Fruit fly (Drosophila melanogaster) whole organism, embryonic: ENCODE results near the gene CSN5.
A peak's percentile ranks its signal among the peaks of the same experiment; 100 is the strongest.

Source experiments
- Atf3 ChIP-seq: fragments of 200-800 bp; sonication (Bioruptor generic); optimal IDR thresholded peaks from 3 replicates; lab custom pipeline; 2016; ENCODE audit warnings: missing biosample characterization, missing genetic modification characterization
- Bteb2 ChIP-seq: fragments of 200-800 bp; sonication (Bioruptor generic); optimal IDR thresholded peaks from 2 replicates; lab custom pipeline; 2016; ENCODE audit warnings: missing biosample characterization, missing genetic modification characterization
- CG10462 ChIP-seq: fragments of 200-800 bp; sonication (Bioruptor generic); optimal IDR thresholded peaks from 2 replicates; lab custom pipeline; 2016; ENCODE audit warnings: missing biosample characterization, missing genetic modification characterization
- CG12219 ChIP-seq: fragments of 200-800 bp; sonication (Bioruptor generic); optimal IDR thresholded peaks from 3 replicates; lab custom pipeline; 2018; ENCODE audit warnings: missing biosample characterization, mild to moderate bottlenecking, missing genetic modification characterization
- CG12769 ChIP-seq: fragments of 200-800 bp; sonication (Bioruptor generic); optimal IDR thresholded peaks from 2 replicates; lab custom pipeline; 2019; ENCODE audit warnings: missing biosample characterization, mild to moderate bottlenecking, missing genetic modification characterization, moderate library complexity
- CG13775 ChIP-seq: fragments of 200-800 bp; sonication (Bioruptor generic); optimal IDR thresholded peaks from 3 replicates; lab custom pipeline; 2017; ENCODE audit warnings: missing biosample characterization, mild to moderate bottlenecking, missing genetic modification characterization
- CG14014 ChIP-seq: fragments of 200-800 bp; sonication (Bioruptor generic); IDR thresholded peaks from 2 replicates; pipeline ENCODE4 v1.3.6; 2022; ENCODE audit warnings: missing biosample characterization, missing genetic modification characterization
- CG1529 ChIP-seq: fragments of 200-800 bp; sonication (Bioruptor generic); optimal IDR thresholded peaks from 3 replicates; lab custom pipeline; 2018; ENCODE audit warnings: missing biosample characterization, missing genetic modification characterization
- CG15696 ChIP-seq: fragments of 200-800 bp; sonication (Bioruptor generic); optimal IDR thresholded peaks from 2 replicates; lab custom pipeline; 2019; ENCODE audit warnings: missing biosample characterization, mild to moderate bottlenecking, missing genetic modification characterization, moderate library complexity
- CG17359 ChIP-seq: fragments of 200-800 bp; sonication (Bioruptor generic); optimal IDR thresholded peaks from 3 replicates; lab custom pipeline; 2018; ENCODE audit warnings: missing biosample characterization, mild to moderate bottlenecking, missing genetic modification characterization, moderate library complexity
- CG2129 ChIP-seq: fragments of 200-800 bp; sonication (Bioruptor generic); IDR thresholded peaks from 2 replicates; pipeline ENCODE4 v1.3.6; 2022; ENCODE audit warnings: missing biosample characterization, missing genetic modification characterization; ENCODE audit not compliant: partially characterized antibody
- CG31388 ChIP-seq: fragments of 200-800 bp; sonication (Bioruptor generic); optimal IDR thresholded peaks from 2 replicates; lab custom pipeline; 2016; ENCODE audit warnings: missing biosample characterization, missing genetic modification characterization
- CG3281 ChIP-seq: fragments of 200-800 bp; sonication (Bioruptor generic); optimal IDR thresholded peaks from 3 replicates; lab custom pipeline; 2017; ENCODE audit warnings: missing biosample characterization, mild to moderate bottlenecking, missing genetic modification characterization
- CG42726 ChIP-seq: fragments of 200-800 bp; sonication (Bioruptor generic); IDR thresholded peaks from 2 replicates; pipeline ENCODE4 v1.3.6; 2022; ENCODE audit warnings: missing biosample characterization, missing genetic modification characterization; ENCODE audit not compliant: partially characterized antibody
- CG4404 ChIP-seq: fragments of 200-800 bp; sonication (Bioruptor generic); IDR thresholded peaks from 2 replicates; pipeline ENCODE4 v1.3.6; 2022; ENCODE audit warnings: missing biosample characterization, missing genetic modification characterization
- CG4617 ChIP-seq: fragments of 200-800 bp; sonication (Bioruptor generic); optimal IDR thresholded peaks from 3 replicates; lab custom pipeline; 2016; ENCODE audit warnings: missing biosample characterization, missing genetic modification characterization, borderline replicate concordance
- CG6254 ChIP-seq: fragments of 200-800 bp; sonication (Bioruptor generic); optimal IDR thresholded peaks from 3 replicates; lab custom pipeline; 2017; ENCODE audit warnings: mild to moderate bottlenecking, missing biosample characterization, missing genetic modification reagents, missing genetic modification characterization
- CG7357 ChIP-seq: fragments of 200-800 bp; sonication (Bioruptor generic); IDR thresholded peaks from 3 replicates; pipeline ENCODE4 v1.3.6; 2022; ENCODE audit warnings: missing biosample characterization, missing genetic modification characterization
- CG7839 ChIP-seq: fragments of 200-800 bp; sonication (Bioruptor generic); optimal IDR thresholded peaks from 3 replicates; lab custom pipeline; 2018; ENCODE audit warnings: missing biosample characterization, mild to moderate bottlenecking, missing genetic modification characterization, moderate library complexity
- CG8089 ChIP-seq: fragments of 200-800 bp; sonication (Bioruptor generic); optimal IDR thresholded peaks from 3 replicates; lab custom pipeline; 2016; ENCODE audit warnings: missing biosample characterization, missing genetic modification characterization
- Dad ChIP-seq: fragments of 200-800 bp; sonication (Bioruptor generic); optimal IDR thresholded peaks from 3 replicates; lab custom pipeline; 2016; ENCODE audit warnings: missing biosample characterization, missing genetic modification characterization
- Dek ChIP-seq: fragments of 200-800 bp; sonication (Bioruptor generic); optimal IDR thresholded peaks from 3 replicates; lab custom pipeline; 2019; ENCODE audit warnings: missing biosample characterization, mild to moderate bottlenecking, missing genetic modification characterization, moderate library complexity
- Dll ChIP-seq: fragments of 200-800 bp; sonication (Bioruptor generic); IDR thresholded peaks from 4 replicates; pipeline ENCODE4 v1.3.6; 2022; ENCODE audit warnings: missing biosample characterization, missing genetic modification characterization; ENCODE audit not compliant: partially characterized antibody
- E2f1 ChIP-seq: fragments of 200-800 bp; sonication (Bioruptor generic); IDR thresholded peaks from 2 replicates; pipeline ENCODE4 v1.3.6; 2022; ENCODE audit warnings: missing biosample characterization, missing genetic modification characterization
- HLH3B ChIP-seq: fragments of 200-800 bp; sonication (Bioruptor generic); IDR thresholded peaks from 2 replicates; pipeline ENCODE4 v1.3.6; 2022; ENCODE audit warnings: missing biosample characterization, missing genetic modification characterization
- Hand ChIP-seq: fragments of 200-800 bp; sonication (Bioruptor generic); optimal IDR thresholded peaks from 2 replicates; lab custom pipeline; 2017; ENCODE audit warnings: mild to moderate bottlenecking, missing biosample characterization, missing genetic modification reagents, missing genetic modification characterization
- Hey ChIP-seq: fragments of 200-800 bp; sonication (Bioruptor generic); optimal IDR thresholded peaks from 3 replicates; lab custom pipeline; 2018; ENCODE audit warnings: missing biosample characterization, mild to moderate bottlenecking, missing genetic modification characterization
- Hr39 ChIP-seq: fragments of >200 bp; optimal IDR thresholded peaks from 2 replicates; lab custom pipeline; 2017
- Lim3 ChIP-seq: fragments of 200-800 bp; sonication (Bioruptor generic); IDR thresholded peaks from 2 replicates; pipeline ENCODE4 v1.3.6; 2022; ENCODE audit warnings: missing biosample characterization, missing genetic modification characterization
- MBD-R2 ChIP-seq: fragments of 200-800 bp; sonication (Bioruptor generic); IDR thresholded peaks from 2 replicates; pipeline ENCODE4 v1.3.6; 2022; ENCODE audit warnings: missing biosample characterization, missing genetic modification characterization
- Opbp ChIP-seq: fragments of 200-800 bp; sonication (Bioruptor generic); IDR thresholded peaks from 3 replicates; pipeline ENCODE4 v1.3.6; 2022; ENCODE audit warnings: missing biosample characterization, missing genetic modification characterization; ENCODE audit not compliant: partially characterized antibody
- PHDP ChIP-seq: fragments of 200-800 bp; sonication (Bioruptor generic); optimal IDR thresholded peaks from 3 replicates; lab custom pipeline; 2018; ENCODE audit warnings: missing biosample characterization, mild to moderate bottlenecking, missing genetic modification characterization, moderate library complexity
- YL-1 ChIP-seq: fragments of 200-800 bp; sonication (Bioruptor generic); optimal IDR thresholded peaks from 3 replicates; lab custom pipeline; 2017; ENCODE audit warnings: missing biosample characterization, mild to moderate bottlenecking, missing genetic modification characterization
- bbx ChIP-seq: fragments of 200-800 bp; sonication (Bioruptor generic); IDR thresholded peaks from 2 replicates; pipeline ENCODE4 v1.3.6; 2022; ENCODE audit warnings: missing biosample characterization, missing genetic modification characterization; ENCODE audit not compliant: partially characterized antibody
- bsh ChIP-seq, 2 experiments: fragments of 200-800 bp; sonication (Bioruptor generic); optimal IDR thresholded peaks; 2 replicates each; lab custom pipeline; 2017 to 2018; ENCODE audit warnings: mild to moderate bottlenecking in 2 of 2, missing biosample characterization in 2 of 2, missing genetic modification characterization in 2 of 2, moderate library complexity in 1 of 2
- disco-r ChIP-seq: fragments of 200-800 bp; sonication (Bioruptor generic); optimal IDR thresholded peaks from 2 replicates; lab custom pipeline; 2016; ENCODE audit warnings: missing biosample characterization, missing genetic modification characterization
- en ChIP-seq: fragments of 200-800 bp; sonication (Bioruptor generic); optimal IDR thresholded peaks from 2 replicates; lab custom pipeline; 2016; ENCODE audit warnings: missing biosample characterization, missing genetic modification characterization
- eyg ChIP-seq: fragments of 200-800 bp; sonication (Bioruptor generic); optimal IDR thresholded peaks from 3 replicates; lab custom pipeline; 2016; ENCODE audit warnings: missing biosample characterization, missing genetic modification characterization
- fru ChIP-seq: fragments of >200 bp; optimal IDR thresholded peaks from 2 replicates; lab custom pipeline; 2017
- ftz-f1 ChIP-seq: fragments of 200-800 bp; sonication (Bioruptor generic); optimal IDR thresholded peaks from 2 replicates; lab custom pipeline; 2016; ENCODE audit warnings: missing biosample characterization, missing genetic modification characterization
- gro ChIP-seq: fragments of 200-800 bp; sonication (Bioruptor generic); optimal IDR thresholded peaks from 2 replicates; lab custom pipeline; 2016; ENCODE audit warnings: missing biosample characterization, missing genetic modification characterization
- hbn ChIP-seq: fragments of 200-800 bp; sonication (Bioruptor generic); IDR thresholded peaks from 2 replicates; pipeline ENCODE4 v1.3.6; 2022; ENCODE audit warnings: missing biosample characterization, missing genetic modification characterization; ENCODE audit not compliant: partially characterized antibody
- ind ChIP-seq: fragments of 200-800 bp; sonication (Bioruptor generic); optimal IDR thresholded peaks from 3 replicates; lab custom pipeline; 2016; ENCODE audit warnings: missing biosample characterization, missing genetic modification characterization
- knrl ChIP-seq: fragments of 200-800 bp; sonication (Bioruptor generic); IDR thresholded peaks from 3 replicates; pipeline ENCODE4 v1.3.6; 2022; ENCODE audit warnings: missing biosample characterization, missing genetic modification characterization; ENCODE audit not compliant: partially characterized antibody
- lbe ChIP-seq: fragments of 200-800 bp; sonication (Bioruptor generic); optimal IDR thresholded peaks from 2 replicates; lab custom pipeline; 2016; ENCODE audit warnings: missing biosample characterization, mild to moderate bottlenecking, missing genetic modification characterization
- lilli ChIP-seq: fragments of 200-800 bp; sonication (Bioruptor generic); optimal IDR thresholded peaks from 3 replicates; lab custom pipeline; 2016; ENCODE audit warnings: missing biosample characterization, missing genetic modification characterization
- org-1 ChIP-seq: fragments of 200-800 bp; sonication (Bioruptor generic); optimal IDR thresholded peaks from 2 replicates; lab custom pipeline; 2017; ENCODE audit warnings: missing biosample characterization, missing genetic modification characterization
- sd ChIP-seq: fragments of 200-800 bp; sonication (Bioruptor generic); optimal IDR thresholded peaks from 3 replicates; lab custom pipeline; 2018; ENCODE audit warnings: missing biosample characterization, mild to moderate bottlenecking, missing genetic modification characterization, moderate library complexity
- slp2 ChIP-seq: fragments of 200-800 bp; sonication (Bioruptor generic); optimal IDR thresholded peaks from 2 replicates; lab custom pipeline; 2016; ENCODE audit warnings: missing biosample characterization, missing genetic modification characterization
- tin ChIP-seq: fragments of 200-800 bp; sonication (Bioruptor generic); optimal IDR thresholded peaks from 3 replicates; lab custom pipeline; 2016; ENCODE audit warnings: missing biosample characterization, missing genetic modification characterization
- wor ChIP-seq: fragments of 200-800 bp; sonication (Bioruptor generic); IDR thresholded peaks from 2 replicates; pipeline ENCODE4 v1.3.6; 2022; ENCODE audit warnings: missing biosample characterization, missing genetic modification characterization
- zfh1 ChIP-seq: fragments of 200-800 bp; sonication (Bioruptor generic); IDR thresholded peaks from 3 replicates; pipeline ENCODE4 v1.3.6; 2022; ENCODE audit warnings: missing biosample characterization, missing genetic modification characterization

The CSN5 gene

dm6 chr3R:16455875-16456274, 14.0 kb upstream of the CSN5 start, which contains the start of gene CG14883 (continued):
- TF ChIP-seq gro (GFP tag; lab: Kevin White, UChicago) = no peak
- TF ChIP-seq CG7839 = no peak
- TF ChIP-seq CG8089 (GFP tag; lab: Kevin White, UChicago) = no peak
- TF ChIP-seq Hey (tag; lab: Kevin White, UChicago) = no peak
- no peak for TF ChIP-seq fru (lab: Kevin White, UChicago)
- no peak for TF ChIP-seq CG4404
- TF ChIP-seq CG2129 = no peak
- no peak for TF ChIP-seq CG12769
- TF ChIP-seq CG10462 (GFP tag; lab: Kevin White, UChicago) = no peak
- TF ChIP-seq Opbp (GFP tag; lab: Robert Waterston, UW) = peak; percentile 54; the same call in 1 of the 3 replicates
- TF ChIP-seq CG6254 (GFP tag; lab: Kevin White, UChicago) = no peak
- TF ChIP-seq PHDP (tag; lab: Kevin White, UChicago) = no peak
- no peak for TF ChIP-seq CG13775
- no peak for TF ChIP-seq zfh1 (GFP tag; lab: Robert Waterston, UW)
- no peak for TF ChIP-seq CG7357 (GFP tag; lab: Robert Waterston, UW)
- no peak for TF ChIP-seq Bteb2 (GFP tag; lab: Kevin White, UChicago)
- no peak for TF ChIP-seq CG31388
- peak; percentile 54 for TF ChIP-seq MBD-R2 (GFP tag; lab: Robert Waterston, UW)
- no peak for TF ChIP-seq Hr39 (lab: Kevin White, UChicago)
- TF ChIP-seq E2f1 (GFP tag; lab: Robert Waterston, UW) = no peak
- 0 out of 3 replicates have a peak, but pooled peaks have one; percentile 17 for TF ChIP-seq knrl (GFP tag; lab: Robert Waterston, UW)
- peak; percentile 26 for TF ChIP-seq YL-1 (GFP tag; lab: Kevin White, UChicago)
- no peak for TF ChIP-seq tin (GFP tag; lab: Kevin White, UChicago)
- no peak for TF ChIP-seq lilli
- no peak for TF ChIP-seq slp2
- TF ChIP-seq CG17359 (tag; lab: Kevin White, UChicago) = no peak
- no peak for TF ChIP-seq lbe (GFP tag; lab: Kevin White, UChicago)
- no peak for TF ChIP-seq sd (tag; lab: Kevin White, UChicago)
- TF ChIP-seq Lim3 (GFP tag; lab: Robert Waterston, UW) = no peak
- TF ChIP-seq CG1529 (GFP tag; lab: Kevin White, UChicago) = no peak
- TF ChIP-seq CG15696 (tag; lab: Kevin White, UChicago) = no peak
- no peak for TF ChIP-seq eyg (GFP tag; lab: Kevin White, UChicago)
- no peak for TF ChIP-seq en (GFP tag; lab: Kevin White, UChicago)
- no peak for TF ChIP-seq Hand (GFP tag; lab: Kevin White, UChicago)
- no peak for TF ChIP-seq bsh (GFP tag; optimal IDR thresholded peaks at IDR 0.05; lab: Kevin White, UChicago)
- no peak for TF ChIP-seq CG12219
- TF ChIP-seq Atf3 (GFP tag; lab: Kevin White, UChicago) = no peak
- no peak for TF ChIP-seq Dad (GFP tag; lab: Kevin White, UChicago)
- TF ChIP-seq CG42726 (GFP tag; lab: Robert Waterston, UW) = no peak
- TF ChIP-seq bbx (GFP tag; lab: Robert Waterston, UW) = peak; percentile 65; the same call in 1 of the 2 replicates
- TF ChIP-seq org-1 (GFP tag; lab: Kevin White, UChicago) = no peak
- no peak for TF ChIP-seq ind (GFP tag; lab: Kevin White, UChicago)
- TF ChIP-seq wor (GFP tag; lab: Robert Waterston, UW) = no peak
- TF ChIP-seq disco-r (GFP tag; lab: Kevin White, UChicago) = no peak
- TF ChIP-seq hbn (GFP tag; lab: Robert Waterston, UW) = peak; percentile 34; the same call in 1 of the 2 replicates
- TF ChIP-seq CG4617 (GFP tag; lab: Kevin White, UChicago) = peak; percentile 27
- TF ChIP-seq CG3281 (GFP tag; lab: Kevin White, UChicago) = no peak
- peak; percentile 58; the same call in 2 of the 4 replicates for TF ChIP-seq Dll (GFP tag; lab: Robert Waterston, UW)
- TF ChIP-seq CG14014 (GFP tag; lab: Robert Waterston, UW) = no peak
- no peak for TF ChIP-seq ftz-f1 (GFP tag; lab: Kevin White, UChicago)
- TF ChIP-seq HLH3B = no peak
- no peak for TF ChIP-seq Dek
